Worm (Caenorhabditis elegans): ENCODE results near the gene ZK829.7.

- no peak for TF ChIP-seq fax-1 (tag; optimal IDR thresholded peaks at IDR 0.05)
- TF ChIP-seq ets-4 (tag; optimal IDR thresholded peaks at IDR 0.05), result no peak
- no peak for TF ChIP-seq nhr-232 (tag; optimal IDR thresholded peaks at IDR 0.05)
- no peak for TF ChIP-seq lim-6 (tag; optimal IDR thresholded peaks at IDR 0.05)
- no peak for TF ChIP-seq ceh-9 (tag; optimal IDR thresholded peaks at IDR 0.05)
- TF ChIP-seq Y22D7AL.16 (tag; optimal IDR thresholded peaks at IDR 0.05), result no peak
- TF ChIP-seq nfya-1 (tag; optimal IDR thresholded peaks at IDR 0.05), result no peak
These were observed 44.4 kb downstream of the ZK829.7 start, which contains the start of gene ZK822.10 for ce11 chrIV:11916907-11917306.
